Worm (Caenorhabditis elegans): ENCODE measurements around the gene suex-2.
A peak's percentile ranks its signal among the peaks of the same experiment; 100 is the strongest.

Gene suex-2

ce11 chrIV:9010257-9010656, 42.2 kb downstream of the suex-2 start, which contains the start of gene C53D6.11:
C53D6.11 (plus strand) TSS chrIV:9010584.
- TF ChIP-seq Y53F4B.3 (GFP tag; IDR thresholded peaks at IDR 0.05) (no peak), ztf-6 (GFP tag; IDR thresholded peaks at IDR 0.05) (no peak), pha-4 (tag; optimal IDR thresholded peaks at IDR 0.05) (no peak), snpc-1.3 (tag; optimal IDR thresholded peaks at IDR 0.05; ENCODE audit: insufficient read depth) (no peak), D2030.7 (GFP tag; IDR thresholded peaks at IDR 0.05) (no peak), ztf-18 (tag; optimal IDR thresholded peaks at IDR 0.05) (no peak), nhr-80 (tag; optimal IDR thresholded peaks at IDR 0.05) (peak; percentile 55), egl-44 (GFP tag; IDR thresholded peaks at IDR 0.05) (no peak), fkh-3 (tag; optimal IDR thresholded peaks at IDR 0.05) (no peak), hmg-1.2 (GFP tag; IDR thresholded peaks at IDR 0.05) (peak; percentile 32; the same call in 1 of the 2 replicates), egrh-3 (GFP tag; IDR thresholded peaks at IDR 0.05) (no peak)

ce11 chrIV:9016477-9016876, 48.4 kb downstream of the suex-2 start, which contains the start of gene acc-2:
acc-2 (plus strand) TSS chrIV:9016777.
- TF ChIP-seq cebp-1 (GFP tag; IDR thresholded peaks at IDR 0.05) (no peak), cebp-1 (tag; optimal IDR thresholded peaks at IDR 0.05) (no peak), tbx-9 (tag; optimal IDR thresholded peaks at IDR 0.05; ENCODE audit: borderline replicate concordance) (no peak), B0035.1 (tag; optimal IDR thresholded peaks at IDR 0.05) (no peak), Y79H2A.3 (GFP tag; conservative IDR thresholded peaks at IDR 0.05) (no peak), B0336.3 (GFP tag; IDR thresholded peaks at IDR 0.05) (no peak), ztf-18 (tag; optimal IDR thresholded peaks at IDR 0.05) (no peak), sptf-2 (GFP tag; optimal IDR thresholded peaks at IDR 0.05) (no peak), athp-1 (tag; optimal IDR thresholded peaks at IDR 0.05) (no peak), ceh-91 (GFP tag; IDR thresholded peaks at IDR 0.05) (no peak), somi-1 (GFP tag; optimal IDR thresholded peaks at IDR 0.05) (no peak), egrh-3 (GFP tag; IDR thresholded peaks at IDR 0.05) (no peak), B0261.1 (tag; optimal IDR thresholded peaks at IDR 0.05) (no peak), akir-1 (GFP tag; optimal IDR thresholded peaks at IDR 0.05) (no peak), mes-4 (tag; optimal IDR thresholded peaks at IDR 0.05) (no peak)
